Fruit fly (Drosophila melanogaster) whole organism, embryonic: ENCODE data around the gene NKCC.

Source experiments
- Atf-2 ChIP-seq: fragments of 200-800 bp; sonication (Bioruptor generic); optimal IDR thresholded peaks from 2 replicates; lab custom pipeline; 2016; ENCODE audit warnings: missing biosample characterization, missing genetic modification characterization
- B-H1 ChIP-seq: fragments of 200-800 bp; sonication (Bioruptor generic); IDR thresholded peaks from 3 replicates; pipeline ENCODE4 v1.3.6; 2022; ENCODE audit warnings: missing biosample characterization, missing genetic modification characterization
- C15 ChIP-seq: fragments of 200-800 bp; sonication (Bioruptor generic); IDR thresholded peaks from 3 replicates; pipeline ENCODE4 v1.3.6; 2022; ENCODE audit warnings: missing biosample characterization, missing genetic modification characterization
- CG11247 ChIP-seq: fragments of 200-800 bp; sonication (Bioruptor generic); IDR thresholded peaks from 2 replicates; pipeline ENCODE4 v1.3.6; 2022; ENCODE audit warnings: missing biosample characterization, missing genetic modification characterization
- CG11560 ChIP-seq: fragments of 200-800 bp; sonication (Bioruptor generic); IDR thresholded peaks from 3 replicates; pipeline ENCODE4 v1.3.6; 2022; ENCODE audit warnings: missing biosample characterization, missing genetic modification characterization
- CG12071 ChIP-seq: fragments of 200-800 bp; sonication (Bioruptor generic); optimal IDR thresholded peaks from 3 replicates; lab custom pipeline; 2018; ENCODE audit warnings: missing biosample characterization, mild to moderate bottlenecking, missing genetic modification characterization
- CG12219 ChIP-seq: fragments of 200-800 bp; sonication (Bioruptor generic); optimal IDR thresholded peaks from 3 replicates; lab custom pipeline; 2018; ENCODE audit warnings: missing biosample characterization, mild to moderate bottlenecking, missing genetic modification characterization
- CG12769 ChIP-seq: fragments of 200-800 bp; sonication (Bioruptor generic); optimal IDR thresholded peaks from 2 replicates; lab custom pipeline; 2019; ENCODE audit warnings: missing biosample characterization, mild to moderate bottlenecking, missing genetic modification characterization, moderate library complexity
- CG13894 ChIP-seq: fragments of 200-800 bp; sonication (Bioruptor generic); optimal IDR thresholded peaks from 3 replicates; lab custom pipeline; 2018; ENCODE audit warnings: missing biosample characterization, mild to moderate bottlenecking, missing genetic modification characterization, moderate library complexity
- CG14014 ChIP-seq: fragments of 200-800 bp; sonication (Bioruptor generic); IDR thresholded peaks from 2 replicates; pipeline ENCODE4 v1.3.6; 2022; ENCODE audit warnings: missing biosample characterization, missing genetic modification characterization
- CG14667 ChIP-seq: fragments of 200-800 bp; sonication (Bioruptor generic); IDR thresholded peaks from 2 replicates; pipeline ENCODE4 v1.3.6; 2022; ENCODE audit warnings: missing biosample characterization, missing genetic modification characterization
- CG14965 ChIP-seq: fragments of 200-800 bp; sonication (Bioruptor generic); optimal IDR thresholded peaks from 2 replicates; lab custom pipeline; 2016; ENCODE audit warnings: missing biosample characterization, missing genetic modification characterization, borderline replicate concordance
- CG17385 ChIP-seq: fragments of 200-800 bp; sonication (Bioruptor generic); optimal IDR thresholded peaks from 3 replicates; lab custom pipeline; 2018; ENCODE audit warnings: missing biosample characterization, mild to moderate bottlenecking, missing genetic modification characterization
- CG18599 ChIP-seq: fragments of 200-800 bp; sonication (Bioruptor generic); optimal IDR thresholded peaks from 3 replicates; lab custom pipeline; 2017; ENCODE audit warnings: missing biosample characterization, missing genetic modification characterization, mild to moderate bottlenecking, moderate library complexity, missing genetic modification reagents
- CG18619 ChIP-seq: fragments of 200-800 bp; sonication (Bioruptor generic); optimal IDR thresholded peaks from 3 replicates; lab custom pipeline; 2017; ENCODE audit warnings: missing biosample characterization, mild to moderate bottlenecking, missing genetic modification characterization
- CG2120 ChIP-seq: fragments of 200-800 bp; sonication (Bioruptor generic); optimal IDR thresholded peaks from 3 replicates; lab custom pipeline; 2016; ENCODE audit warnings: missing biosample characterization, missing genetic modification characterization
- CG31224 ChIP-seq: fragments of 200-800 bp; sonication (Bioruptor generic); IDR thresholded peaks from 2 replicates; pipeline ENCODE4 v1.3.6; 2022; ENCODE audit warnings: missing biosample characterization, missing genetic modification characterization
- CG31365 ChIP-seq: fragments of 200-800 bp; sonication (Bioruptor generic); optimal IDR thresholded peaks from 2 replicates; lab custom pipeline; 2018; ENCODE audit warnings: missing biosample characterization, mild to moderate bottlenecking, missing genetic modification characterization
- CG5953 ChIP-seq: fragments of 200-800 bp; sonication (Bioruptor generic); IDR thresholded peaks from 2 replicates; pipeline ENCODE4 v1.3.6; 2022; ENCODE audit warnings: missing biosample characterization, missing genetic modification characterization
- CG6813 ChIP-seq: fragments of 200-800 bp; sonication (Bioruptor generic); optimal IDR thresholded peaks from 2 replicates; lab custom pipeline; 2017; ENCODE audit warnings: missing biosample characterization, missing genetic modification characterization, mild to moderate bottlenecking, moderate library complexity, missing genetic modification reagents
- CG7745 ChIP-seq: fragments of 200-800 bp; sonication (Bioruptor generic); optimal IDR thresholded peaks from 2 replicates; lab custom pipeline; 2018; ENCODE audit warnings: missing biosample characterization, mild to moderate bottlenecking, missing genetic modification characterization, moderate library complexity
- CG7928 ChIP-seq: fragments of 200-800 bp; sonication (Bioruptor generic); optimal IDR thresholded peaks from 2 replicates; lab custom pipeline; 2017; ENCODE audit warnings: missing biosample characterization, mild to moderate bottlenecking, missing genetic modification characterization
- CG7963 ChIP-seq: fragments of 200-800 bp; sonication (Bioruptor generic); IDR thresholded peaks from 3 replicates; pipeline ENCODE4 v1.3.6; 2022; ENCODE audit warnings: missing biosample characterization, missing genetic modification characterization; ENCODE audit not compliant: partially characterized antibody
- Dll ChIP-seq: fragments of 200-800 bp; sonication (Bioruptor generic); IDR thresholded peaks from 4 replicates; pipeline ENCODE4 v1.3.6; 2022; ENCODE audit warnings: missing biosample characterization, missing genetic modification characterization; ENCODE audit not compliant: partially characterized antibody
- Doc2 ChIP-seq: fragments of 200-800 bp; sonication (Bioruptor generic); IDR thresholded peaks from 2 replicates; pipeline ENCODE4 v1.3.6; 2022; ENCODE audit warnings: missing biosample characterization, missing genetic modification characterization
- Ets97D ChIP-seq: fragments of 200-800 bp; sonication (Bioruptor generic); optimal IDR thresholded peaks from 3 replicates; lab custom pipeline; 2016; ENCODE audit warnings: missing biosample characterization, missing genetic modification characterization
- GATAe ChIP-seq: fragments of 200-800 bp; sonication (Bioruptor generic); conservative IDR thresholded peaks from 2 replicates; pipeline ENCODE4 v1.3.6; 2022; ENCODE audit warnings: missing biosample characterization, missing genetic modification characterization
- Hr78 ChIP-seq, 2 experiments: fragments of 200-800 bp in 1 of 2; fragments of >200 bp in 1 of 2; sonication (Bioruptor generic) in 1 of 2; optimal IDR thresholded peaks; 2 replicates each; lab custom pipeline; 2017 to 2019; ENCODE audit warnings: missing biosample characterization in 2 of 2, missing genetic modification characterization in 2 of 2, mild to moderate bottlenecking in 1 of 2, moderate library complexity in 1 of 2
- Kr ChIP-seq: fragments of 200-800 bp; sonication (Bioruptor generic); optimal IDR thresholded peaks from 2 replicates; lab custom pipeline; 2017; ENCODE audit warnings: missing biosample characterization, mild to moderate bottlenecking, missing genetic modification characterization
- Lhr ChIP-seq: fragments of 200-800 bp; sonication (Bioruptor generic); optimal IDR thresholded peaks from 3 replicates; lab custom pipeline; 2017; ENCODE audit warnings: mild to moderate bottlenecking, missing biosample characterization, missing genetic modification reagents, missing genetic modification characterization
- al ChIP-seq: fragments of 200-800 bp; sonication (Bioruptor generic); IDR thresholded peaks from 2 replicates; pipeline ENCODE4 v1.3.6; 2022; ENCODE audit warnings: missing biosample characterization, missing genetic modification characterization
- ap ChIP-seq: fragments of 200-800 bp; sonication (Bioruptor generic); IDR thresholded peaks from 2 replicates; pipeline ENCODE4 v1.3.6; 2022; ENCODE audit warnings: missing biosample characterization, missing genetic modification characterization
- az2 ChIP-seq: fragments of 200-800 bp; sonication (Bioruptor generic); optimal IDR thresholded peaks from 3 replicates; lab custom pipeline; 2016; ENCODE audit warnings: missing biosample characterization, missing genetic modification characterization
- bbx ChIP-seq: fragments of 200-800 bp; sonication (Bioruptor generic); IDR thresholded peaks from 2 replicates; pipeline ENCODE4 v1.3.6; 2022; ENCODE audit warnings: missing biosample characterization, missing genetic modification characterization; ENCODE audit not compliant: partially characterized antibody
- bsh ChIP-seq, 2 experiments: fragments of 200-800 bp; sonication (Bioruptor generic); optimal IDR thresholded peaks; 2 replicates each; lab custom pipeline; 2017 to 2018; ENCODE audit warnings: mild to moderate bottlenecking in 2 of 2, missing biosample characterization in 2 of 2, missing genetic modification characterization in 2 of 2, moderate library complexity in 1 of 2
- btn ChIP-seq: fragments of 200-800 bp; sonication (Bioruptor generic); optimal IDR thresholded peaks from 2 replicates; lab custom pipeline; 2016; ENCODE audit warnings: missing biosample characterization, missing genetic modification characterization
- cato ChIP-seq: fragments of 200-800 bp; sonication (Bioruptor generic); optimal IDR thresholded peaks from 2 replicates; lab custom pipeline; 2016; ENCODE audit warnings: missing biosample characterization, missing genetic modification characterization, borderline replicate concordance
- crol ChIP-seq: fragments of 200-800 bp; sonication (Bioruptor generic); IDR thresholded peaks from 2 replicates; pipeline ENCODE4 v1.3.6; 2022; ENCODE audit warnings: missing biosample characterization, missing genetic modification characterization
- cwo ChIP-seq: fragments of 200-800 bp; sonication (Bioruptor generic); optimal IDR thresholded peaks from 3 replicates; lab custom pipeline; 2017; ENCODE audit warnings: missing biosample characterization, missing genetic modification characterization, mild to moderate bottlenecking, moderate library complexity, missing genetic modification reagents
- dimm ChIP-seq: fragments of 200-800 bp; sonication (Bioruptor generic); IDR thresholded peaks from 2 replicates; pipeline ENCODE4 v1.3.6; 2022; ENCODE audit warnings: missing biosample characterization, missing genetic modification characterization
- ftz-f1 ChIP-seq: fragments of 200-800 bp; sonication (Bioruptor generic); optimal IDR thresholded peaks from 2 replicates; lab custom pipeline; 2016; ENCODE audit warnings: missing biosample characterization, missing genetic modification characterization
- fu2 ChIP-seq: fragments of 200-800 bp; sonication (Bioruptor generic); optimal IDR thresholded peaks from 2 replicates; lab custom pipeline; 2016; ENCODE audit warnings: missing biosample characterization, missing genetic modification characterization
- hb ChIP-seq: fragments of 200-800 bp; sonication (Bioruptor generic); IDR thresholded peaks from 3 replicates; pipeline ENCODE4 v1.3.6; 2022; ENCODE audit warnings: missing biosample characterization, missing genetic modification characterization; ENCODE audit not compliant: partially characterized antibody
- jigr1 ChIP-seq: fragments of 200-800 bp; sonication (Bioruptor generic); IDR thresholded peaks from 3 replicates; pipeline ENCODE4 v1.3.6; 2022; ENCODE audit warnings: missing biosample characterization, missing genetic modification characterization
- run ChIP-seq: fragments of 200-800 bp; sonication (Bioruptor generic); optimal IDR thresholded peaks from 3 replicates; lab custom pipeline; 2018; ENCODE audit warnings: missing biosample characterization, mild to moderate bottlenecking, missing genetic modification characterization
- sd ChIP-seq: fragments of 200-800 bp; sonication (Bioruptor generic); optimal IDR thresholded peaks from 3 replicates; lab custom pipeline; 2018; ENCODE audit warnings: missing biosample characterization, mild to moderate bottlenecking, missing genetic modification characterization, moderate library complexity
- sens-2 ChIP-seq: fragments of 200-800 bp; sonication (Bioruptor generic); IDR thresholded peaks from 2 replicates; pipeline ENCODE4 v1.3.6; 2022; ENCODE audit warnings: missing biosample characterization, missing genetic modification characterization
- slp2 ChIP-seq: fragments of 200-800 bp; sonication (Bioruptor generic); optimal IDR thresholded peaks from 2 replicates; lab custom pipeline; 2016; ENCODE audit warnings: missing biosample characterization, missing genetic modification characterization
- stwl ChIP-seq: fragments of 200-800 bp; sonication (Bioruptor generic); optimal IDR thresholded peaks from 3 replicates; lab custom pipeline; 2018; ENCODE audit warnings: missing biosample characterization, mild to moderate bottlenecking, missing genetic modification characterization, moderate library complexity
- wdn ChIP-seq: fragments of 200-800 bp; sonication (Bioruptor generic); IDR thresholded peaks from 2 replicates; pipeline ENCODE4 v1.3.6; 2022; ENCODE audit warnings: missing biosample characterization, missing genetic modification characterization
- zfh2 ChIP-seq: fragments of 200-800 bp; sonication (Bioruptor generic); optimal IDR thresholded peaks from 2 replicates; lab custom pipeline; 2016; ENCODE audit warnings: missing biosample characterization, missing genetic modification characterization

Gene NKCC

dm6 chr3R:5497600-5497999 is 4.9 kb downstream of the NKCC start (continued):
- TF ChIP-seq Kr (GFP tag; lab: Kevin White, UChicago) (no peak), sens-2 (GFP tag; lab: Robert Waterston, UW) (no peak), CG17385 (GFP tag; lab: Kevin White, UChicago) (no peak), bbx (0 out of 2 replicates have a peak, but pooled peaks have one; percentile 16), CG14667 (GFP tag; lab: Robert Waterston, UW) (no peak), Lhr (GFP tag; lab: Kevin White, UChicago) (no peak), CG6813 (GFP tag; lab: Kevin White, UChicago) (no peak), ftz-f1 (peak; percentile 56), Dll (no peak), al (GFP tag; lab: Robert Waterston, UW) (no peak), C15 (no peak), CG18619 (GFP tag; lab: Kevin White, UChicago) (no peak), Hr78 (GFP tag; optimal IDR thresholded peaks at IDR 0.05; lab: Kevin White, UChicago) (peak in 1 of 2 experiments; percentile 8), sd (tag; lab: Kevin White, UChicago) (peak; percentile 34), btn (GFP tag; lab: Kevin White, UChicago) (no peak), hb (GFP tag; lab: Robert Waterston, UW) (no peak), Atf-2 (no peak), CG14965 (GFP tag; lab: Kevin White, UChicago) (no peak), dimm (GFP tag; lab: Robert Waterston, UW) (no peak), CG18599 (GFP tag; lab: Kevin White, UChicago) (peak; percentile 12), jigr1 (GFP tag; lab: Robert Waterston, UW) (no peak), GATAe (GFP tag; lab: Robert Waterston, UW) (peak; percentile 41; the same call in 1 of the 2 replicates), CG5953 (GFP tag; lab: Robert Waterston, UW) (no peak), CG12219 (no peak), Ets97D (GFP tag; lab: Kevin White, UChicago) (no peak), CG31365 (no peak), zfh2 (no peak), CG2120 (no peak), stwl (no peak), CG7963 (no peak), Doc2 (GFP tag; lab: Robert Waterston, UW) (no peak), CG7745 (tag; lab: Kevin White, UChicago) (no peak), crol (GFP tag; lab: Robert Waterston, UW) (peak; percentile 79), az2 (GFP tag; lab: Kevin White, UChicago) (no peak), fu2 (no peak), slp2 (GFP tag; lab: Kevin White, UChicago) (no peak), CG13894 (tag; lab: Kevin White, UChicago) (no peak), bsh (GFP tag; optimal IDR thresholded peaks at IDR 0.05; lab: Kevin White, UChicago) (no peak), cato (no peak), cwo (GFP tag; lab: Kevin White, UChicago) (peak; percentile 31), CG11247 (GFP tag; lab: Robert Waterston, UW) (peak; percentile 13; the same call in 1 of the 2 replicates), wdn (GFP tag; lab: Robert Waterston, UW) (no peak), CG11560 (tag; lab: Robert Waterston, UW) (no peak), B-H1 (GFP tag; lab: Robert Waterston, UW) (no peak), CG7928 (GFP tag; lab: Kevin White, UChicago) (no peak), CG12769 (tag; lab: Kevin White, UChicago) (peak; percentile 47), ap (GFP tag; lab: Robert Waterston, UW) (no peak), CG31224 (GFP tag; lab: Robert Waterston, UW) (no peak), CG12071 (GFP tag; lab: Kevin White, UChicago) (no peak), run (tag; lab: Kevin White, UChicago) (no peak), CG14014 (GFP tag; lab: Robert Waterston, UW) (no peak)
